Worm (Caenorhabditis elegans) whole organism, young adult: ENCODE data around the gene mig-22.

Source experiments
- F22D6.2 ChIP-seq: sonication (generic microtip); optimal IDR thresholded peaks from 2 replicates; lab custom pipeline; 2016; ENCODE audit warnings: mild to moderate bottlenecking, missing genetic modification characterization, missing compliant biosample characterization
- F49E8.2 ChIP-seq: sonication (generic microtip); optimal IDR thresholded peaks from 3 replicates; lab custom pipeline; 2017; ENCODE audit warnings: missing genetic modification characterization, mild to moderate bottlenecking, missing compliant biosample characterization, antibody characterized with exemption, moderate library complexity; ENCODE audit not compliant: insufficient read depth
- T26A5.8 ChIP-seq: sonication (generic microtip); optimal IDR thresholded peaks from 2 replicates; lab custom pipeline; 2016; ENCODE audit warnings: missing genetic modification characterization, missing compliant biosample characterization
- ceh-100 ChIP-seq: fragments of 200-800 bp; sonication (Bioruptor generic); IDR thresholded peaks from 2 replicates; pipeline ENCODE4 v1.3.6; 2022; ENCODE audit warnings: missing genetic modification reagents, missing genetic modification characterization, missing compliant biosample characterization
- egrh-3 ChIP-seq: fragments of 200-800 bp; sonication (Bioruptor generic); IDR thresholded peaks from 2 replicates; pipeline ENCODE4 v1.3.6; 2022; ENCODE audit warnings: missing genetic modification reagents, missing genetic modification characterization, missing compliant biosample characterization
- ekl-4 ChIP-seq: fragments of 200-800 bp; sonication (Bioruptor generic); IDR thresholded peaks from 2 replicates; pipeline ENCODE4 v1.3.6; 2022; ENCODE audit warnings: missing genetic modification reagents, missing genetic modification characterization, missing compliant biosample characterization
- hmg-1.2 ChIP-seq: fragments of 200-800 bp; sonication (Bioruptor generic); IDR thresholded peaks from 2 replicates; pipeline ENCODE4 v1.3.6; 2022; ENCODE audit warnings: missing genetic modification reagents, missing genetic modification characterization, missing compliant biosample characterization
- lsy-27 ChIP-seq: sonication (generic microtip); optimal IDR thresholded peaks from 2 replicates; lab custom pipeline; 2017; ENCODE audit warnings: missing genetic modification characterization, mild to moderate bottlenecking, missing compliant biosample characterization, antibody characterized with exemption, missing genotype, borderline replicate concordance; ENCODE audit not compliant: insufficient read depth
- madf-8 ChIP-seq: fragments of 200-800 bp; sonication (Bioruptor generic); conservative IDR thresholded peaks from 2 replicates; pipeline ENCODE4 v1.3.6; 2022; ENCODE audit warnings: missing genetic modification reagents, missing genetic modification characterization, missing compliant biosample characterization
- snpc-1.1 ChIP-seq: sonication (generic microtip); optimal IDR thresholded peaks from 2 replicates; lab custom pipeline; 2017; ENCODE audit warnings: missing genetic modification characterization, mild to moderate bottlenecking, missing compliant biosample characterization, antibody characterized with exemption, moderate library complexity, missing genotype, missing genetic modification reagents; ENCODE audit not compliant: insufficient read depth
- somi-1 ChIP-seq: fragments of 200-800 bp; sonication (Bioruptor generic); optimal IDR thresholded peaks from 2 replicates; lab custom pipeline; 2018; ENCODE audit warnings: mild to moderate bottlenecking, missing genetic modification characterization, missing compliant biosample characterization
- unc-62 ChIP-seq: fragments of 150-350 bp; optimal IDR thresholded peaks from 2 replicates; lab custom pipeline; 2014; ENCODE audit warnings: missing biosample characterization, missing genetic modification reagents, missing genetic modification characterization
- xnd-1 ChIP-seq: sonication (generic microtip); optimal IDR thresholded peaks from 2 replicates; lab custom pipeline; 2016; ENCODE audit warnings: missing genotype, missing genetic modification reagents, missing genetic modification characterization, missing compliant biosample characterization
- ztf-18 ChIP-seq: sonication (generic microtip); optimal IDR thresholded peaks from 2 replicates; lab custom pipeline; 2016; ENCODE audit warnings: missing genotype, mild to moderate bottlenecking, missing genetic modification characterization, missing compliant biosample characterization

DNA sequence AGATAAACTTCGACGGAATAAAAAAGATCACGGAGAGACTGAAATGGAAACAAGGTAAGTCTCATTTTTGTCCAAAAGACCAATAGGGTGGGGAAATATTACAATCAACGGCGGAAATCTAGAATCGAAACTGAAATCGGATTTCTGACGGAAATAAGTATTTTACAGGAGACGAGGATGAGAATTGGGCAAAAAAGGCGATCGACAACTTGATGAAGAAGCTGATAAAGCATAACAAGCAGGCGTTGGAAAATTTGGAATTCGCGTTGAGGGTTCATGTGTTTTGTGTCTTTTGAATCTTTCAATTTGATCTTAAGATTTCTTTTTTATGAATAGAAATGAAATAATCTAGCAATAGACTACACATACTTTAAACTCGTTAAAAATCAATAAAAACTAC is 16.5 kb downstream of the mig-22 start, which contains the start of gene ugtp-1:
- TF ChIP-seq hmg-1.2: no peak
- no peak for TF ChIP-seq ztf-18
- TF ChIP-seq snpc-1.1 (tag; lab: Kevin White, UChicago): no peak
- no peak for TF ChIP-seq ceh-100 (GFP tag; lab: Robert Waterston, UW)
- TF ChIP-seq madf-8: no peak
- TF ChIP-seq egrh-3: no peak
- no peak for TF ChIP-seq somi-1 (GFP tag; lab: Kevin White, UChicago)
- no peak for TF ChIP-seq ekl-4 (GFP tag; lab: Robert Waterston, UW)
- no peak for TF ChIP-seq unc-62 (GFP tag; lab: Kevin White, UChicago)
- TF ChIP-seq xnd-1 (tag; lab: Kevin White, UChicago): no peak
- no peak for TF ChIP-seq F22D6.2 (tag; lab: Kevin White, UChicago)
- TF ChIP-seq lsy-27: no peak
- TF ChIP-seq T26A5.8: no peak
- no peak for TF ChIP-seq F49E8.2 (tag; lab: Kevin White, UChicago)
